Fruit fly (Drosophila melanogaster): ENCODE measurements around the gene CG31036.

DNA sequence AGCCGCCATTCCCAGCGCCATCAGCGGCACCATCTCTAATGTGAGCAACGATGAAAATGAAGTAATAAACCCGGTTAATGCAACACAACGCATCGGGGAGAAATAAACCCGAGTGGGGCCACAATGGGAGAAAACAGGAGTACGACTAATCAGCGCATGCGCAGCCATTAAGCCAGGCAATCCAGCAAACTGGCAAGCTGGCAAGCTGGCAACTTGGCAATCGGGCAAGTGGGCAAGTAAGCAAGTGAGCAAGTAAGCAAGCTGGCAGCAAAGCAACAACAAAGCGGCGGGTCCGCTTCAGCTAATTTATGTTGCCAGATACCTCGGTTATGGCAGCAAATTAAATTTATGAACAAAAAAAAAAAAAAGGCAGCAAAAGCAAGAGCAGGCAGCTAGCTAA is 8.3 kb upstream of the CG31036 start:
- TF ChIP-seq jim (GFP tag; optimal IDR thresholded peaks at IDR 0.05) (no peak), h (GFP tag; optimal IDR thresholded peaks at IDR 0.05) (no peak)
